Worm (Caenorhabditis elegans) whole organism, young adult: ENCODE data around the gene prdx-6.

Experiments
- B0035.1 ChIP-seq: sonication (generic microtip); optimal IDR thresholded peaks from 2 replicates; lab custom pipeline; 2016; ENCODE audit warnings: missing genetic modification characterization, mild to moderate bottlenecking, missing compliant biosample characterization, missing genotype, missing genetic modification reagents
- B0336.3 ChIP-seq: fragments of 200-800 bp; sonication (Bioruptor generic); IDR thresholded peaks from 2 replicates; pipeline ENCODE4 v1.3.6; 2022; ENCODE audit warnings: missing genetic modification characterization, missing compliant biosample characterization
- C06A6.2 ChIP-seq: fragments of 200-800 bp; sonication (Bioruptor generic); conservative IDR thresholded peaks from 2 replicates; pipeline ENCODE4 v1.3.6; 2022; ENCODE audit warnings: missing genetic modification characterization, missing compliant biosample characterization
- F37B4.10 ChIP-seq: fragments of 200-800 bp; sonication (Bioruptor generic); IDR thresholded peaks from 2 replicates; pipeline ENCODE4 v1.3.6; 2022; ENCODE audit warnings: missing genetic modification characterization, missing compliant biosample characterization
- F39B2.1 ChIP-seq: fragments of 200-800 bp; sonication (Bioruptor generic); IDR thresholded peaks from 2 replicates; pipeline ENCODE4 v1.3.6; 2022; ENCODE audit warnings: missing genetic modification reagents, missing genetic modification characterization, missing compliant biosample characterization
- F55B11.4 ChIP-seq: sonication (generic microtip); optimal IDR thresholded peaks from 2 replicates; lab custom pipeline; 2016; ENCODE audit warnings: missing compliant biosample characterization, missing genetic modification characterization, borderline replicate concordance; ENCODE audit not compliant: insufficient read depth
- F57A8.1 ChIP-seq: fragments of 200-800 bp; sonication (Bioruptor generic); optimal IDR thresholded peaks from 2 replicates; lab custom pipeline; 2018; ENCODE audit warnings: mild to moderate bottlenecking, missing genetic modification characterization, moderate library complexity, missing compliant biosample characterization
- Y53F4B.3 ChIP-seq: fragments of 200-800 bp; sonication (Bioruptor generic); IDR thresholded peaks from 2 replicates; pipeline ENCODE4 v1.3.6; 2022; ENCODE audit warnings: missing genetic modification reagents, missing genetic modification characterization, missing compliant biosample characterization
- Y56A3A.18 ChIP-seq: fragments of 200-800 bp; sonication (Bioruptor generic); IDR thresholded peaks from 2 replicates; pipeline ENCODE4 v1.3.6; 2022; ENCODE audit warnings: missing genetic modification reagents, missing genetic modification characterization, missing compliant biosample characterization
- Y67H2A.10 ChIP-seq: fragments of 200-800 bp; sonication (Bioruptor generic); conservative IDR thresholded peaks from 2 replicates; pipeline ENCODE4 v1.3.6; 2022; ENCODE audit warnings: missing genetic modification reagents, missing genetic modification characterization, missing compliant biosample characterization
- akir-1 ChIP-seq: fragments of 200-800 bp; sonication (Bioruptor generic); optimal IDR thresholded peaks from 2 replicates; lab custom pipeline; 2018; ENCODE audit warnings: mild to moderate bottlenecking, missing genetic modification characterization, moderate library complexity, missing compliant biosample characterization
- aptf-2 ChIP-seq: fragments of 200-800 bp; sonication (Bioruptor generic); conservative IDR thresholded peaks from 2 replicates; pipeline ENCODE4 v1.3.6; 2022; ENCODE audit warnings: missing genetic modification reagents, missing genetic modification characterization, missing compliant biosample characterization
- aptf-3 ChIP-seq: fragments of 200-800 bp; sonication (Bioruptor generic); IDR thresholded peaks from 2 replicates; pipeline ENCODE4 v1.3.6; 2022; ENCODE audit warnings: missing genetic modification characterization, missing compliant biosample characterization
- atf-7 ChIP-seq: sonication (generic microtip); optimal IDR thresholded peaks from 2 replicates; lab custom pipeline; 2017; ENCODE audit warnings: mild to moderate bottlenecking, missing genetic modification characterization, missing compliant biosample characterization
- bed-1 ChIP-seq: fragments of 200-800 bp; sonication (Bioruptor generic); IDR thresholded peaks from 2 replicates; pipeline ENCODE4 v1.3.6; 2022; ENCODE audit warnings: missing genetic modification reagents, missing genetic modification characterization, missing compliant biosample characterization
- bed-2 ChIP-seq: fragments of 200-800 bp; sonication (Bioruptor generic); IDR thresholded peaks from 2 replicates; pipeline ENCODE4 v1.3.6; 2022; ENCODE audit warnings: missing genetic modification reagents, missing genetic modification characterization, missing compliant biosample characterization
- cebp-1 ChIP-seq, 2 experiments: fragments of 200-800 bp in 1 of 2; sonication (Bioruptor generic) in 1 of 2; sonication (generic microtip) in 1 of 2; IDR thresholded peaks in 1 of 2; optimal IDR thresholded peaks in 1 of 2; 2 replicates each; pipeline versions ENCODE4 v1.3.6 to Lab custom; 2017 to 2022; ENCODE audit warnings: missing compliant biosample characterization in 2 of 2, missing genetic modification characterization in 2 of 2, mild to moderate bottlenecking in 1 of 2, missing genetic modification reagents in 1 of 2, moderate library complexity in 1 of 2
- cebp-2 ChIP-seq: fragments of 200-800 bp; sonication (Bioruptor generic); IDR thresholded peaks from 2 replicates; pipeline ENCODE4 v1.3.6; 2022; ENCODE audit warnings: missing genetic modification characterization, missing compliant biosample characterization
- chd-7 ChIP-seq: sonication (generic microtip); optimal IDR thresholded peaks from 2 replicates; lab custom pipeline; 2016; ENCODE audit warnings: mild to moderate bottlenecking, missing genetic modification characterization, moderate library complexity, missing compliant biosample characterization
- die-1 ChIP-seq: sonication (generic microtip); optimal IDR thresholded peaks from 2 replicates; lab custom pipeline; 2016; ENCODE audit warnings: missing genotype, mild to moderate bottlenecking, missing genetic modification characterization, missing compliant biosample characterization
- efl-1 ChIP-seq: fragments of 150-350 bp; optimal IDR thresholded peaks from 2 replicates; lab custom pipeline; 2014; ENCODE audit warnings: missing biosample characterization, missing genetic modification reagents, missing genetic modification characterization
- egl-18 ChIP-seq: fragments of 200-800 bp; sonication (Bioruptor generic); IDR thresholded peaks from 2 replicates; pipeline ENCODE4 v1.3.6; 2022; ENCODE audit warnings: missing genetic modification reagents, missing genetic modification characterization, missing compliant biosample characterization
- egrh-3 ChIP-seq: fragments of 200-800 bp; sonication (Bioruptor generic); IDR thresholded peaks from 2 replicates; pipeline ENCODE4 v1.3.6; 2022; ENCODE audit warnings: missing genetic modification reagents, missing genetic modification characterization, missing compliant biosample characterization
- ekl-4 ChIP-seq: fragments of 200-800 bp; sonication (Bioruptor generic); IDR thresholded peaks from 2 replicates; pipeline ENCODE4 v1.3.6; 2022; ENCODE audit warnings: missing genetic modification reagents, missing genetic modification characterization, missing compliant biosample characterization
- ets-4 ChIP-seq: fragments of 200-800 bp; sonication (Bioruptor generic); optimal IDR thresholded peaks from 2 replicates; lab custom pipeline; 2018; ENCODE audit warnings: mild to moderate bottlenecking, missing genetic modification characterization, missing compliant biosample characterization
- fkh-3 ChIP-seq: sonication (generic microtip); optimal IDR thresholded peaks from 2 replicates; lab custom pipeline; 2016; ENCODE audit warnings: mild to moderate bottlenecking, missing genetic modification characterization, missing compliant biosample characterization
- hmg-1.2 ChIP-seq: fragments of 200-800 bp; sonication (Bioruptor generic); IDR thresholded peaks from 2 replicates; pipeline ENCODE4 v1.3.6; 2022; ENCODE audit warnings: missing genetic modification reagents, missing genetic modification characterization, missing compliant biosample characterization
- hsf-1 ChIP-seq: fragments of 200-800 bp; sonication (Bioruptor generic); IDR thresholded peaks from 2 replicates; pipeline ENCODE4 v1.3.6; 2022; ENCODE audit warnings: missing genetic modification reagents, missing genetic modification characterization, missing compliant biosample characterization
- lin-35 ChIP-seq, 3 experiments: fragments of 150-350 bp in 2 of 3; sonication (generic microtip) in 1 of 3; optimal IDR thresholded peaks; 2 replicates each; lab custom pipeline; 2014 to 2018; ENCODE audit warnings: missing biosample characterization in 3 of 3, missing genetic modification characterization in 3 of 3, missing genetic modification reagents in 3 of 3
- lin-40 ChIP-seq: sonication (generic microtip); optimal IDR thresholded peaks from 2 replicates; lab custom pipeline; 2016; ENCODE audit warnings: missing genetic modification characterization, mild to moderate bottlenecking, missing compliant biosample characterization, missing genotype, missing genetic modification reagents
- lin-54 ChIP-seq: fragments of 200-800 bp; sonication (Bioruptor generic); optimal IDR thresholded peaks from 2 replicates; lab custom pipeline; 2018; ENCODE audit warnings: mild to moderate bottlenecking, missing genetic modification characterization, missing compliant biosample characterization
- lsy-27 ChIP-seq: sonication (generic microtip); optimal IDR thresholded peaks from 2 replicates; lab custom pipeline; 2017; ENCODE audit warnings: missing genetic modification characterization, mild to moderate bottlenecking, missing compliant biosample characterization, antibody characterized with exemption, missing genotype, borderline replicate concordance; ENCODE audit not compliant: insufficient read depth
- madf-10 ChIP-seq: sonication (generic microtip); optimal IDR thresholded peaks from 2 replicates; lab custom pipeline; 2016; ENCODE audit warnings: mild to moderate bottlenecking, missing genetic modification characterization, missing compliant biosample characterization
- madf-8 ChIP-seq: fragments of 200-800 bp; sonication (Bioruptor generic); conservative IDR thresholded peaks from 2 replicates; pipeline ENCODE4 v1.3.6; 2022; ENCODE audit warnings: missing genetic modification reagents, missing genetic modification characterization, missing compliant biosample characterization
- mes-4 ChIP-seq: sonication (generic microtip); optimal IDR thresholded peaks from 2 replicates; lab custom pipeline; 2016; ENCODE audit warnings: missing genotype, missing genetic modification characterization, missing compliant biosample characterization
- nfya-2 ChIP-seq: fragments of 200-800 bp; sonication (Bioruptor generic); IDR thresholded peaks from 2 replicates; pipeline ENCODE4 v1.3.6; 2022; ENCODE audit warnings: missing genetic modification reagents, missing genetic modification characterization, missing compliant biosample characterization
- nhr-80 ChIP-seq: sonication (generic microtip); optimal IDR thresholded peaks from 2 replicates; lab custom pipeline; 2016; ENCODE audit warnings: missing genetic modification characterization, missing compliant biosample characterization
- nhr-90 ChIP-seq: sonication (generic microtip); optimal IDR thresholded peaks from 2 replicates; lab custom pipeline; 2016; ENCODE audit warnings: missing genotype, mild to moderate bottlenecking, missing genetic modification characterization, missing compliant biosample characterization
- sea-2 ChIP-seq: fragments of 200-800 bp; sonication (Bioruptor generic); IDR thresholded peaks from 2 replicates; pipeline ENCODE4 v1.3.6; 2022; ENCODE audit warnings: missing genetic modification characterization, missing compliant biosample characterization
- snpc-4 ChIP-seq, 5 experiments: fragments of 150-350 bp in 1 of 5; sonication (generic microtip) in 4 of 5; optimal IDR thresholded peaks; 2 replicates each; lab custom pipeline; 2014 to 2018; ENCODE audit warnings: missing genetic modification characterization in 5 of 5, missing biosample characterization in 3 of 5, antibody characterized with exemption in 2 of 5, mild to moderate bottlenecking in 2 of 5, missing compliant biosample characterization in 2 of 5, missing genotype in 2 of 5, moderate library complexity in 2 of 5, missing genetic modification reagents in 1 of 5
- tbp1 ChIP-seq: fragments of 200-800 bp; sonication (Bioruptor generic); optimal IDR thresholded peaks from 2 replicates; lab custom pipeline; 2018; ENCODE audit warnings: mild to moderate bottlenecking, missing genetic modification characterization, missing compliant biosample characterization
- tlf-1 ChIP-seq: fragments of 200-800 bp; sonication (Bioruptor generic); optimal IDR thresholded peaks from 2 replicates; lab custom pipeline; 2018; ENCODE audit warnings: mild to moderate bottlenecking, missing genetic modification characterization, missing compliant biosample characterization
- unc-130 ChIP-seq: sonication (generic microtip); optimal IDR thresholded peaks from 2 replicates; lab custom pipeline; 2016; ENCODE audit warnings: missing genetic modification reagents, missing genetic modification characterization, missing compliant biosample characterization
- xnd-1 ChIP-seq: sonication (generic microtip); optimal IDR thresholded peaks from 2 replicates; lab custom pipeline; 2016; ENCODE audit warnings: missing genotype, missing genetic modification reagents, missing genetic modification characterization, missing compliant biosample characterization
- ztf-18 ChIP-seq: sonication (generic microtip); optimal IDR thresholded peaks from 2 replicates; lab custom pipeline; 2016; ENCODE audit warnings: missing genotype, mild to moderate bottlenecking, missing genetic modification characterization, missing compliant biosample characterization
- ztf-22 ChIP-seq: fragments of 200-800 bp; sonication (Bioruptor generic); optimal IDR thresholded peaks from 2 replicates; lab custom pipeline; 2018; ENCODE audit warnings: mild to moderate bottlenecking, missing genetic modification characterization, moderate library complexity, missing compliant biosample characterization
- ztf-3 ChIP-seq: fragments of 200-800 bp; sonication (Bioruptor generic); optimal IDR thresholded peaks from 2 replicates; lab custom pipeline; 2018; ENCODE audit warnings: mild to moderate bottlenecking, missing genetic modification characterization, missing compliant biosample characterization

prdx-6 gene

ce11 chrIV:192046-192445 is 26.3 kb upstream of the prdx-6 start, which contains the start of gene Y38C1AA.12 (continued):
- no peak for TF ChIP-seq hsf-1 (GFP tag; lab: Robert Waterston, UW)
- TF ChIP-seq aptf-2 (GFP tag; lab: Robert Waterston, UW), result peak; percentile 61; the same call in 1 of the 2 replicates
- peak; percentile 48 for TF ChIP-seq tlf-1 (GFP tag; lab: Kevin White, UChicago)
- no peak for TF ChIP-seq mes-4
- TF ChIP-seq aptf-3 (GFP tag; lab: Robert Waterston, UW), result no peak
- no peak for TF ChIP-seq Y53F4B.3 (GFP tag; lab: Robert Waterston, UW)
- TF ChIP-seq tbp1 (GFP tag; lab: Kevin White, UChicago), result peak; percentile 40
- TF ChIP-seq B0336.3 (GFP tag; lab: Robert Waterston, UW), result 0 out of 2 replicates have a peak, but pooled peaks have one; percentile 44
- no peak for TF ChIP-seq xnd-1 (tag; lab: Kevin White, UChicago)
- peak; percentile 79 for TF ChIP-seq lin-40 (tag; lab: Kevin White, UChicago)
- no peak for TF ChIP-seq F57A8.1
- TF ChIP-seq chd-7 (tag; lab: Kevin White, UChicago), result no peak
- TF ChIP-seq cebp-2, result no peak
- TF ChIP-seq atf-7 (tag; lab: Kevin White, UChicago), result no peak
- TF ChIP-seq bed-2, result 0 out of 2 replicates have a peak, but pooled peaks have one; percentile 75
- TF ChIP-seq hmg-1.2, result no peak
- peak; percentile 62 for TF ChIP-seq cebp-1 (GFP tag; IDR thresholded peaks at IDR 0.05; lab: Robert Waterston, UW)
- TF ChIP-seq cebp-1 (tag; optimal IDR thresholded peaks at IDR 0.05; lab: Kevin White, UChicago), result peak; percentile 70
- TF ChIP-seq fkh-3, result no peak
- TF ChIP-seq ekl-4 (GFP tag; lab: Robert Waterston, UW), result peak; percentile 23; the same call in 1 of the 2 replicates
- no peak for TF ChIP-seq madf-8 (GFP tag; lab: Robert Waterston, UW)
- TF ChIP-seq die-1, result no peak
- TF ChIP-seq snpc-4 (GFP tag; optimal IDR thresholded peaks at IDR 0.05; lab: Kevin White, UChicago), result no peak
- TF ChIP-seq snpc-4 (tag; optimal IDR thresholded peaks at IDR 0.05; lab: Kevin White, UChicago), result peak in 2 of 4 experiments; percentile 5 to 42
- TF ChIP-seq ets-4 (GFP tag; lab: Kevin White, UChicago), result no peak
- TF ChIP-seq akir-1 (GFP tag; lab: Kevin White, UChicago), result no peak
- no peak for TF ChIP-seq sea-2
- TF ChIP-seq bed-1, result no peak
- no peak; the same call in 1 of the 2 replicates for TF ChIP-seq egrh-3 (GFP tag; lab: Robert Waterston, UW)
- TF ChIP-seq ztf-3 (GFP tag; lab: Kevin White, UChicago), result no peak
- TF ChIP-seq ztf-22 (GFP tag; lab: Kevin White, UChicago), result no peak
- TF ChIP-seq nhr-80, result peak; percentile 11
- peak; percentile 65 for TF ChIP-seq lin-54 (GFP tag; lab: Kevin White, UChicago)
- TF ChIP-seq unc-130 (GFP tag; lab: Kevin White, UChicago), result peak; percentile 89
- TF ChIP-seq efl-1 (GFP tag; lab: Kevin White, UChicago), result no peak
- peak; percentile 69 for TF ChIP-seq madf-10 (tag; lab: Kevin White, UChicago)
- no peak for TF ChIP-seq nfya-2 (GFP tag; lab: Robert Waterston, UW)
- TF ChIP-seq F55B11.4 (tag; lab: Kevin White, UChicago), result no peak
- no peak for TF ChIP-seq B0035.1
- TF ChIP-seq egl-18, result 0 out of 2 replicates have a peak, but pooled peaks have one; percentile 50
- TF ChIP-seq F39B2.1, result no peak
- peak in 1 of 3 experiments; percentile 36 for TF ChIP-seq lin-35 (GFP tag; optimal IDR thresholded peaks at IDR 0.05; lab: Kevin White, UChicago)
- peak; percentile 66; the same call in 1 of the 2 replicates for TF ChIP-seq Y67H2A.10 (GFP tag; lab: Robert Waterston, UW)
- no peak for TF ChIP-seq Y56A3A.18
- peak; percentile 26 for TF ChIP-seq ztf-18
- TF ChIP-seq F37B4.10 (GFP tag; lab: Robert Waterston, UW), result no peak
- TF ChIP-seq C06A6.2 (GFP tag; lab: Robert Waterston, UW), result no peak
- TF ChIP-seq lsy-27, result no peak
- no peak for TF ChIP-seq nhr-90
